Worm (Caenorhabditis elegans) whole organism, late embryonic: ENCODE measurements around the gene col-72.

Experiments used
- K02D7.2 ChIP-seq: sonication (generic microtip); optimal IDR thresholded peaks from 2 replicates; lab custom pipeline; 2017; ENCODE audit warnings: mild to moderate bottlenecking, missing genetic modification characterization, missing compliant biosample characterization
- K09A11.1 ChIP-seq: sonication (generic microtip); optimal IDR thresholded peaks from 2 replicates; lab custom pipeline; 2017; ENCODE audit warnings: antibody characterized with exemption, mild to moderate bottlenecking, missing genetic modification characterization, missing compliant biosample characterization; ENCODE audit not compliant: insufficient read depth
- T23F11.4 ChIP-seq: fragments of 200-800 bp; sonication (Bioruptor generic); optimal IDR thresholded peaks from 2 replicates; lab custom pipeline; 2018; ENCODE audit warnings: mild to moderate bottlenecking, missing genetic modification characterization, missing compliant biosample characterization
- Y22D7AL.16 ChIP-seq: sonication (generic microtip); optimal IDR thresholded peaks from 2 replicates; lab custom pipeline; 2016; ENCODE audit warnings: missing genetic modification characterization, missing compliant biosample characterization
- ceh-14 ChIP-seq: sonication (generic microtip); optimal IDR thresholded peaks from 2 replicates; lab custom pipeline; 2016; ENCODE audit warnings: missing genotype, missing genetic modification characterization, missing compliant biosample characterization
- ceh-2 ChIP-seq: sonication (generic microtip); optimal IDR thresholded peaks from 2 replicates; lab custom pipeline; 2016; ENCODE audit warnings: missing genotype, missing genetic modification characterization, missing compliant biosample characterization
- ceh-31 ChIP-seq: sonication (generic microtip); optimal IDR thresholded peaks from 2 replicates; lab custom pipeline; 2016; ENCODE audit warnings: missing genetic modification characterization, missing compliant biosample characterization
- ceh-34 ChIP-seq: sonication (generic microtip); optimal IDR thresholded peaks from 2 replicates; lab custom pipeline; 2016; ENCODE audit warnings: mild to moderate bottlenecking, missing genetic modification characterization, missing compliant biosample characterization
- ceh-45 ChIP-seq: fragments of 200-800 bp; sonication (Bioruptor generic); IDR thresholded peaks from 2 replicates; pipeline ENCODE4 v1.3.6; 2022; ENCODE audit warnings: missing genetic modification reagents, missing genetic modification characterization, missing compliant biosample characterization
- ceh-48 ChIP-seq: sonication (generic microtip); optimal IDR thresholded peaks from 2 replicates; lab custom pipeline; 2016; ENCODE audit warnings: missing genetic modification characterization, inconsistent platforms, missing compliant biosample characterization
- ceh-6 ChIP-seq: fragments of 200-800 bp; sonication (Bioruptor generic); optimal IDR thresholded peaks from 2 replicates; lab custom pipeline; 2018; ENCODE audit warnings: mild to moderate bottlenecking, missing genetic modification characterization, missing compliant biosample characterization
- dmd-4 ChIP-seq: sonication (generic microtip); optimal IDR thresholded peaks from 2 replicates; lab custom pipeline; 2016; ENCODE audit warnings: borderline replicate concordance, missing genetic modification characterization, missing compliant biosample characterization
- dve-1 ChIP-seq: sonication (generic microtip); optimal IDR thresholded peaks from 2 replicates; lab custom pipeline; 2017; ENCODE audit warnings: antibody characterized with exemption, mild to moderate bottlenecking, missing genetic modification characterization, missing compliant biosample characterization
- elt-4 ChIP-seq: sonication (generic microtip); optimal IDR thresholded peaks from 2 replicates; lab custom pipeline; 2016; ENCODE audit warnings: missing genetic modification characterization, missing compliant biosample characterization
- eyg-1 ChIP-seq: sonication (generic microtip); optimal IDR thresholded peaks from 2 replicates; lab custom pipeline; 2016; ENCODE audit warnings: missing genotype, missing genetic modification characterization, missing compliant biosample characterization
- fax-1 ChIP-seq: sonication (generic microtip); optimal IDR thresholded peaks from 2 replicates; lab custom pipeline; 2016; ENCODE audit warnings: missing genotype, missing genetic modification characterization, missing compliant biosample characterization
- fkh-6 ChIP-seq: sonication (generic microtip); optimal IDR thresholded peaks from 2 replicates; lab custom pipeline; 2016; ENCODE audit warnings: missing genetic modification characterization, missing compliant biosample characterization
- gmeb-2 ChIP-seq: sonication (generic microtip); optimal IDR thresholded peaks from 2 replicates; lab custom pipeline; 2016; ENCODE audit warnings: missing genetic modification characterization, inconsistent platforms, missing compliant biosample characterization
- hlh-13 ChIP-seq: fragments of 200-800 bp; sonication (Bioruptor generic); optimal IDR thresholded peaks from 2 replicates; lab custom pipeline; 2018; ENCODE audit warnings: mild to moderate bottlenecking, missing genetic modification characterization, missing compliant biosample characterization
- hlh-15 ChIP-seq: sonication (generic microtip); optimal IDR thresholded peaks from 2 replicates; lab custom pipeline; 2016; ENCODE audit warnings: missing genetic modification characterization, missing compliant biosample characterization
- hlh-6 ChIP-seq: sonication (generic microtip); optimal IDR thresholded peaks from 2 replicates; lab custom pipeline; 2016; ENCODE audit warnings: missing genotype, missing genetic modification characterization, missing compliant biosample characterization
- lim-6 ChIP-seq: sonication (generic microtip); optimal IDR thresholded peaks from 2 replicates; lab custom pipeline; 2016; ENCODE audit warnings: missing genetic modification characterization, missing compliant biosample characterization
- lin-11 ChIP-seq: fragments of 200-800 bp; sonication (Bioruptor generic); optimal IDR thresholded peaks from 2 replicates; lab custom pipeline; 2018; ENCODE audit warnings: mild to moderate bottlenecking, missing genetic modification characterization, missing compliant biosample characterization
- madf-2 ChIP-seq: sonication (generic microtip); optimal IDR thresholded peaks from 2 replicates; lab custom pipeline; 2017; ENCODE audit warnings: missing genetic modification characterization, missing compliant biosample characterization
- nfya-1 ChIP-seq: sonication (generic microtip); optimal IDR thresholded peaks from 2 replicates; lab custom pipeline; 2017; ENCODE audit warnings: missing genetic modification characterization, mild to moderate bottlenecking, missing compliant biosample characterization, antibody characterized with exemption, moderate library complexity
- npax-4 ChIP-seq: sonication (generic microtip); optimal IDR thresholded peaks from 2 replicates; lab custom pipeline; 2016; ENCODE audit warnings: missing genetic modification characterization, missing compliant biosample characterization
- pag-3 ChIP-seq: sonication (generic microtip); optimal IDR thresholded peaks from 2 replicates; lab custom pipeline; 2016; ENCODE audit warnings: missing compliant biosample characterization, missing genetic modification characterization, borderline replicate concordance
- pat-9 ChIP-seq: fragments of 200-800 bp; sonication (Bioruptor generic); optimal IDR thresholded peaks from 2 replicates; lab custom pipeline; 2018; ENCODE audit warnings: mild to moderate bottlenecking, missing genetic modification characterization, moderate library complexity, missing compliant biosample characterization
- pax-1 ChIP-seq: fragments of 150-350 bp; optimal IDR thresholded peaks from 2 replicates; lab custom pipeline; 2014; ENCODE audit warnings: missing biosample characterization, missing genetic modification characterization
- pha-2 ChIP-seq: sonication (generic microtip); optimal IDR thresholded peaks from 2 replicates; lab custom pipeline; 2017; ENCODE audit warnings: mild to moderate bottlenecking, missing genetic modification characterization, missing compliant biosample characterization
- pros-1 ChIP-seq: fragments of 150-350 bp; optimal IDR thresholded peaks from 2 replicates; lab custom pipeline; 2014; ENCODE audit warnings: missing biosample characterization, missing genetic modification reagents, missing genetic modification characterization
- ref-2 ChIP-seq: sonication (generic microtip); optimal IDR thresholded peaks from 2 replicates; lab custom pipeline; 2016; ENCODE audit warnings: missing genetic modification characterization, missing compliant biosample characterization
- rnt-1 ChIP-seq: sonication (generic microtip); optimal IDR thresholded peaks from 2 replicates; lab custom pipeline; 2016; ENCODE audit warnings: missing genetic modification characterization, missing compliant biosample characterization
- sdc-2 ChIP-seq: sonication (generic microtip); optimal IDR thresholded peaks from 2 replicates; lab custom pipeline; 2016; ENCODE audit warnings: missing genotype, missing genetic modification characterization, missing compliant biosample characterization
- sox-2 ChIP-seq: fragments of 200-800 bp; sonication (Bioruptor generic); IDR thresholded peaks from 2 replicates; pipeline ENCODE4 v1.3.6; 2022; ENCODE audit warnings: missing genetic modification reagents, missing genetic modification characterization, missing compliant biosample characterization
- sox-4 ChIP-seq: sonication (generic microtip); optimal IDR thresholded peaks from 2 replicates; lab custom pipeline; 2017; ENCODE audit warnings: mild to moderate bottlenecking, missing genetic modification characterization, inconsistent platforms, missing compliant biosample characterization
- syd-9 ChIP-seq: sonication (generic microtip); optimal IDR thresholded peaks from 2 replicates; lab custom pipeline; 2016; ENCODE audit warnings: mild to moderate bottlenecking, missing genetic modification characterization, moderate library complexity, missing compliant biosample characterization
- tbx-2 ChIP-seq: sonication (generic microtip); optimal IDR thresholded peaks from 2 replicates; lab custom pipeline; 2016; ENCODE audit warnings: missing genetic modification characterization, missing compliant biosample characterization
- tbx-7 ChIP-seq: sonication (generic microtip); optimal IDR thresholded peaks from 2 replicates; lab custom pipeline; 2016; ENCODE audit warnings: missing genotype, missing genetic modification characterization, missing compliant biosample characterization
- ttx-3 ChIP-seq: sonication (generic microtip); optimal IDR thresholded peaks from 2 replicates; lab custom pipeline; 2016; ENCODE audit warnings: missing genetic modification reagents, missing genetic modification characterization, missing compliant biosample characterization
- unc-3 ChIP-seq, 2 experiments: fragments of 200-800 bp in 1 of 2; sonication (Bioruptor generic) in 1 of 2; sonication (generic microtip) in 1 of 2; conservative IDR thresholded peaks in 1 of 2; optimal IDR thresholded peaks in 1 of 2; 2 replicates each; pipeline versions ENCODE4 v1.3.6 to Lab custom; 2016 to 2022; ENCODE audit warnings: missing compliant biosample characterization in 2 of 2, missing genetic modification characterization in 2 of 2, missing genetic modification reagents in 1 of 2
- unc-86 ChIP-seq: sonication (generic microtip); optimal IDR thresholded peaks from 2 replicates; lab custom pipeline; 2016; ENCODE audit warnings: missing genetic modification characterization, missing compliant biosample characterization
- zip-5 ChIP-seq: sonication (generic microtip); optimal IDR thresholded peaks from 2 replicates; lab custom pipeline; 2016; ENCODE audit warnings: missing genetic modification characterization, missing compliant biosample characterization
- ztf-16 ChIP-seq: sonication (generic microtip); optimal IDR thresholded peaks from 2 replicates; lab custom pipeline; 2017; ENCODE audit warnings: missing genetic modification characterization, missing compliant biosample characterization

col-72 gene

ce11 chrII:3520988-3521850, 2.8 kb downstream of the col-72 start, which contains the start of gene W09G10.9 (continued):
- TF ChIP-seq hlh-13 (GFP tag; lab: Kevin White, UChicago): peak; percentile 54
- TF ChIP-seq pros-1 (tag; lab: Kevin White, UChicago): no peak
- peak; percentile 57 for TF ChIP-seq ztf-16 (tag; lab: Kevin White, UChicago)
- peak; percentile 62 for TF ChIP-seq ceh-48 (tag; lab: Kevin White, UChicago)
- peak; percentile 76 for TF ChIP-seq madf-2 (tag; lab: Kevin White, UChicago)
- peak; percentile 73 for TF ChIP-seq pat-9
- peak; percentile 79 for TF ChIP-seq lin-11 (tag; lab: Kevin White, UChicago)
- peak; percentile 12 for TF ChIP-seq dve-1 (tag; lab: Kevin White, UChicago)
- peak; percentile 50 for TF ChIP-seq ceh-2 (tag; lab: Kevin White, UChicago)
- TF ChIP-seq ceh-45 (GFP tag; lab: Robert Waterston, UW): peak; percentile 79
- no peak for TF ChIP-seq pax-1 (tag; lab: Kevin White, UChicago)
- peak; percentile 39 for TF ChIP-seq ceh-31 (tag; lab: Kevin White, UChicago)
- TF ChIP-seq K02D7.2 (tag; lab: Kevin White, UChicago): peak; percentile 56
- TF ChIP-seq fax-1: peak; percentile 65
- TF ChIP-seq lim-6 (tag; lab: Kevin White, UChicago): no peak
- peak; percentile 60 for TF ChIP-seq gmeb-2
- TF ChIP-seq dmd-4 (tag; lab: Kevin White, UChicago): peak; percentile 70
- TF ChIP-seq ceh-14 (tag; lab: Kevin White, UChicago): peak; percentile 13
- peak; percentile 49 for TF ChIP-seq hlh-15
- TF ChIP-seq rnt-1 (tag; lab: Kevin White, UChicago): peak; percentile 63
- TF ChIP-seq ceh-6 (GFP tag; lab: Kevin White, UChicago): peak; percentile 83
- peak; percentile 66 for TF ChIP-seq fkh-6 (tag; lab: Kevin White, UChicago)
- peak; percentile 55 for TF ChIP-seq Y22D7AL.16 (tag; lab: Kevin White, UChicago)
- peak; percentile 40 for TF ChIP-seq npax-4 (tag; lab: Kevin White, UChicago)
- TF ChIP-seq zip-5: peak; percentile 51
- TF ChIP-seq pha-2 (tag; lab: Kevin White, UChicago): peak; percentile 77
- peak; percentile 48 for TF ChIP-seq sdc-2 (tag; lab: Kevin White, UChicago)
- TF ChIP-seq ref-2 (tag; lab: Kevin White, UChicago): peak; percentile 65

DNA sequence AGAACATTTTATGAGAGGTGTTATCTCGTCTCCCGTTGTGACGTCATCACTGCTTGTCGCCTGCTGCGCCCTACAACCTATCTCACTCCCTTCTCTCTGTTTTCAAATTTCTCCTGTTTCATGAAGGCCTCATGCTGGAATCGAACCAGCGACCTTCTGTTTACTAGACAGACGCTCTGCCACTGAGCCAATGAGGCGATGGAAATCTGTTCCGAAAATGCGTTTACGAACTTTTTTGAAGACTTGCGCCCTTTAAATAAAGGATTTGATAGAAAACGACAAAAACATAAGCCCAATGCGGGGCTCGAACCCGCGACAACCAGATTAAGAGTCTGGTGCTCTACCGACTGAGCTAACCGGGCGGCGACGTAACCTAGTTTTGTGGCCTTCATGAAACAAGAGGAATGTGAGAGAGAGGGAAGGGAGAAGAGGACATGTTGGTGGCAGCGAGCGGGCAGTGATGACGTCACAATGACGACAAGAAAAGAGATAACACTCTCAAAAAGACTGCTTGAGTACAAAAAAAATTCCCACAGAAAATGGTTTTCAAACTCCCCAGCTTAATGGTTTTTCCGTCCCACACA, 4.9 kb downstream of the col-72 start, which contains the start of gene clec-126:
Gene clec-126 (plus strand): TSS at position 534 of the 584 bp plus-strand sequence.
- peak; percentile 76 for TF ChIP-seq tbx-2
- peak; percentile 1 for TF ChIP-seq T23F11.4
- TF ChIP-seq unc-3 (GFP tag; conservative IDR thresholded peaks at IDR 0.05; lab: Robert Waterston, UW): no peak
- TF ChIP-seq unc-3 (tag; optimal IDR thresholded peaks at IDR 0.05; lab: Kevin White, UChicago): peak; percentile 50
- peak; percentile 67 for TF ChIP-seq ceh-2 (tag; lab: Kevin White, UChicago)
- TF ChIP-seq ceh-45 (GFP tag; lab: Robert Waterston, UW): 0 out of 2 replicates have a peak, but pooled peaks have one; percentile 7
- TF ChIP-seq rnt-1 (tag; lab: Kevin White, UChicago): peak; percentile 34
- TF ChIP-seq sox-4: peak; percentile 65
- TF ChIP-seq unc-86 (tag; lab: Kevin White, UChicago): peak; percentile 69
- TF ChIP-seq ceh-34 (tag; lab: Kevin White, UChicago): peak; percentile 51
- TF ChIP-seq pha-2 (tag; lab: Kevin White, UChicago): peak; percentile 67
- peak; percentile 64 for TF ChIP-seq lin-11 (tag; lab: Kevin White, UChicago)
- TF ChIP-seq K09A11.1 (tag; lab: Kevin White, UChicago): peak; percentile 69
- peak; percentile 45 for TF ChIP-seq ztf-16 (tag; lab: Kevin White, UChicago)
- TF ChIP-seq hlh-6 (tag; lab: Kevin White, UChicago): peak; percentile 85
- TF ChIP-seq elt-4 (tag; lab: Kevin White, UChicago): peak; percentile 9
- peak; percentile 54 for TF ChIP-seq hlh-13 (GFP tag; lab: Kevin White, UChicago)
- peak; percentile 65 for TF ChIP-seq zip-5
- no peak; the same call in 1 of the 2 replicates for TF ChIP-seq sox-2 (GFP tag; lab: Robert Waterston, UW)
- TF ChIP-seq madf-2 (tag; lab: Kevin White, UChicago): peak; percentile 77
- TF ChIP-seq syd-9 (tag; lab: Kevin White, UChicago): peak; percentile 53
- peak; percentile 81 for TF ChIP-seq eyg-1 (tag; lab: Kevin White, UChicago)
- TF ChIP-seq ceh-14 (tag; lab: Kevin White, UChicago): peak; percentile 77
- peak; percentile 64 for TF ChIP-seq nfya-1
- peak; percentile 44 for TF ChIP-seq fax-1
- TF ChIP-seq tbx-7 (tag; lab: Kevin White, UChicago): peak; percentile 59
- peak; percentile 52 for TF ChIP-seq gmeb-2
- TF ChIP-seq fkh-6 (tag; lab: Kevin White, UChicago): peak; percentile 76
- no peak for TF ChIP-seq pros-1 (tag; lab: Kevin White, UChicago)
- TF ChIP-seq ceh-31 (tag; lab: Kevin White, UChicago): peak; percentile 54
- peak; percentile 19 for TF ChIP-seq pag-3
- no peak for TF ChIP-seq pax-1 (tag; lab: Kevin White, UChicago)
- peak; percentile 60 for TF ChIP-seq ttx-3 (tag; lab: Kevin White, UChicago)
